Worm (Caenorhabditis elegans): ENCODE data around the gene srg-25.

Gene srg-25

ce11 chrV:5345419-5345818, at the start of gene srg-25:
Gene srg-25, minus strand, starts transcription at chrV:5345519.
- TF ChIP-seq Y75B8A.6 (GFP tag; IDR thresholded peaks at IDR 0.05): no peak
- TF ChIP-seq jun-1 (tag; optimal IDR thresholded peaks at IDR 0.05): no peak
- TF ChIP-seq sdz-12 (GFP tag; optimal IDR thresholded peaks at IDR 0.05): no peak
- TF ChIP-seq nhr-28 (tag; optimal IDR thresholded peaks at IDR 0.05): no peak
- TF ChIP-seq ceh-82 (tag; optimal IDR thresholded peaks at IDR 0.05): no peak
- no peak for TF ChIP-seq aha-1 (tag)
- TF ChIP-seq arid-1 (GFP tag; conservative IDR thresholded peaks at IDR 0.05): no peak
- TF ChIP-seq mes-2 (tag; optimal IDR thresholded peaks at IDR 0.05; ENCODE audit: poor library complexity, severe bottlenecking): no peak
- TF ChIP-seq lin-39 (tag; optimal IDR thresholded peaks at IDR 0.05): no peak
- TF ChIP-seq mep-1 (tag; optimal IDR thresholded peaks at IDR 0.05): no peak
- no peak for TF ChIP-seq mdt-29 (GFP tag; IDR thresholded peaks at IDR 0.05)
- no peak for TF ChIP-seq ceh-62 (tag; optimal IDR thresholded peaks at IDR 0.05)
- no peak for TF ChIP-seq nhr-76 (tag; optimal IDR thresholded peaks at IDR 0.05)
- TF ChIP-seq rbr-2 (tag; optimal IDR thresholded peaks at IDR 0.05): no peak
- no peak for TF ChIP-seq spr-1 (tag; optimal IDR thresholded peaks at IDR 0.05)
- TF ChIP-seq zag-1 (tag; optimal IDR thresholded peaks at IDR 0.05): no peak

ce11 chrV:5392993-5393628, 47.8 kb upstream of the srg-25 start, which contains the start of gene C35A11.4:
Gene C35A11.4, minus strand, starts transcription at chrV:5393148.
- TF ChIP-seq nhr-48 (tag; optimal IDR thresholded peaks at IDR 0.05): peak; percentile 31
- peak; percentile 62 for TF ChIP-seq pqm-1 (tag; optimal IDR thresholded peaks at IDR 0.05)
- peak; percentile 71 for TF ChIP-seq nhr-28 (tag; optimal IDR thresholded peaks at IDR 0.05)
- peak; percentile 37 for TF ChIP-seq hlh-30 (tag; optimal IDR thresholded peaks at IDR 0.05; ENCODE audit: insufficient read depth)
- peak in 1 of 2 experiments; percentile 63 for TF ChIP-seq mdl-1 (tag; optimal IDR thresholded peaks at IDR 0.05)
- TF ChIP-seq php-3 (GFP tag; IDR thresholded peaks at IDR 0.05): peak; percentile 61; the same call in 1 of the 2 replicates
- TF ChIP-seq ceh-62 (tag; optimal IDR thresholded peaks at IDR 0.05): no peak
- TF ChIP-seq lin-29 (GFP tag; IDR thresholded peaks at IDR 0.05): no peak
- peak; percentile 75 for TF ChIP-seq aha-1 (tag)
- TF ChIP-seq lir-3 (tag; optimal IDR thresholded peaks at IDR 0.05): no peak
- no peak for TF ChIP-seq fkh-10 (GFP tag; optimal IDR thresholded peaks at IDR 0.05)
- TF ChIP-seq F26F4.8 (GFP tag; conservative IDR thresholded peaks at IDR 0.05): no peak
- TF ChIP-seq jun-1 (tag; optimal IDR thresholded peaks at IDR 0.05): no peak
- peak; percentile 76 for TF ChIP-seq hlh-11 (tag; optimal IDR thresholded peaks at IDR 0.05)
- TF ChIP-seq dmd-6 (GFP tag; IDR thresholded peaks at IDR 0.05): peak; percentile 65
- TF ChIP-seq dve-1 (tag; optimal IDR thresholded peaks at IDR 0.05; ENCODE audit: insufficient read depth): peak; percentile 86
- peak; percentile 73 for TF ChIP-seq nhr-77 (tag; optimal IDR thresholded peaks at IDR 0.05)
- TF ChIP-seq pha-4 (GFP tag; IDR thresholded peaks at IDR 0.05): no peak
- TF ChIP-seq pha-4 (tag; optimal IDR thresholded peaks at IDR 0.05): no peak
- TF ChIP-seq snpc-4 (tag; optimal IDR thresholded peaks at IDR 0.05): no peak
- TF ChIP-seq cey-2 (tag; optimal IDR thresholded peaks at IDR 0.05; ENCODE audit: borderline replicate concordance, insufficient read depth): peak; percentile 21
- no peak for TF ChIP-seq daf-12 (tag; optimal IDR thresholded peaks at IDR 0.05)
- TF ChIP-seq daf-16 (GFP tag; optimal IDR thresholded peaks at IDR 0.05): no peak
- TF ChIP-seq daf-16 (tag; optimal IDR thresholded peaks at IDR 0.05): peak; percentile 81
- TF ChIP-seq vab-7 (GFP tag; IDR thresholded peaks at IDR 0.05): no peak

ce11 chrV:5385914-5386493, 40.7 kb upstream of the srg-25 start, which contains the start of gene C35A11.2:
Gene C35A11.2, plus strand, starts transcription at chrV:5386299.
- TF ChIP-seq aha-1 (tag) (peak; percentile 3), nhr-77 (tag; optimal IDR thresholded peaks at IDR 0.05) (no peak), unc-62 (GFP tag; optimal IDR thresholded peaks at IDR 0.05 in 1 of 2) (peak in 1 of 2 experiments; percentile 94), unc-62 (tag; optimal IDR thresholded peaks at IDR 0.05) (no peak), mxl-3 (GFP tag; optimal IDR thresholded peaks at IDR 0.05) (peak; percentile 25), nhr-76 (tag; optimal IDR thresholded peaks at IDR 0.05) (no peak), dpl-1 (GFP tag; optimal IDR thresholded peaks at IDR 0.05) (no peak), lsy-2 (tag; optimal IDR thresholded peaks at IDR 0.05) (no peak)

Measured in whole organism, L4 larva.